Fruit fly (Drosophila melanogaster): ENCODE data around the gene CG6204.
A peak's percentile ranks its signal among the peaks of the same experiment; 100 is the strongest.

The CG6204 gene

dm6 chr3R:24162774-24163555 is 30.7 kb upstream of the CG6204 start, which contains the start of gene mRpS24 (continued):
- TF ChIP-seq fd64A (GFP tag; optimal IDR thresholded peaks at IDR 0.05): no peak
- no peak for TF ChIP-seq tll (GFP tag; optimal IDR thresholded peaks at IDR 0.05)
- no peak for TF ChIP-seq exex (tag; optimal IDR thresholded peaks at IDR 0.05)
- TF ChIP-seq bigmax (GFP tag; optimal IDR thresholded peaks at IDR 0.05): peak; percentile 60
- TF ChIP-seq BtbVII (GFP tag; optimal IDR thresholded peaks at IDR 0.05): no peak
- TF ChIP-seq Asciz (GFP tag; optimal IDR thresholded peaks at IDR 0.05): no peak
- no peak for TF ChIP-seq pum (GFP tag; optimal IDR thresholded peaks at IDR 0.05)
- TF ChIP-seq CG30431 (GFP tag; optimal IDR thresholded peaks at IDR 0.05): no peak
- TF ChIP-seq CG12942 (GFP tag; optimal IDR thresholded peaks at IDR 0.05): no peak
- TF ChIP-seq kay (GFP tag; optimal IDR thresholded peaks at IDR 0.05): no peak
- TF ChIP-seq twi (tag; optimal IDR thresholded peaks at IDR 0.05): no peak
- no peak for TF ChIP-seq unc-4 (GFP tag; IDR thresholded peaks at IDR 0.05; ENCODE audit: partially characterized antibody)
- TF ChIP-seq H2.0 (GFP tag; IDR thresholded peaks at IDR 0.05): no peak
- no peak for TF ChIP-seq CG5953 (GFP tag; IDR thresholded peaks at IDR 0.05)
- TF ChIP-seq CTCF (GFP tag; optimal IDR thresholded peaks at IDR 0.05): no peak
- TF ChIP-seq Hr39 (optimal IDR thresholded peaks at IDR 0.05): no peak
- no peak for TF ChIP-seq chn (GFP tag; optimal IDR thresholded peaks at IDR 0.05)
- TF ChIP-seq otp (GFP tag; IDR thresholded peaks at IDR 0.05): no peak
- TF ChIP-seq CG8478 (optimal IDR thresholded peaks at IDR 0.05): no peak
- no peak for TF ChIP-seq Scr (GFP tag; IDR thresholded peaks at IDR 0.05; ENCODE audit: partially characterized antibody)
- TF ChIP-seq eyg (GFP tag; optimal IDR thresholded peaks at IDR 0.05): no peak
- TF ChIP-seq CG34422 (GFP tag; IDR thresholded peaks at IDR 0.05): peak; percentile 51; the same call in 1 of the 3 replicates
- TF ChIP-seq CG7928 (GFP tag; optimal IDR thresholded peaks at IDR 0.05): no peak
- no peak for TF ChIP-seq Six4 (GFP tag; optimal IDR thresholded peaks at IDR 0.05)
- no peak for TF ChIP-seq Hmr (GFP tag; optimal IDR thresholded peaks at IDR 0.05)
- TF ChIP-seq psq (GFP tag; optimal IDR thresholded peaks at IDR 0.05): no peak
- TF ChIP-seq CG7839 (tag; optimal IDR thresholded peaks at IDR 0.05): no peak
- no peak for TF ChIP-seq CG32532 (GFP tag; IDR thresholded peaks at IDR 0.05)
- TF ChIP-seq fd3F (GFP tag; optimal IDR thresholded peaks at IDR 0.05): no peak
- TF ChIP-seq MESR4 (GFP tag; optimal IDR thresholded peaks at IDR 0.05): peak; percentile 52
- TF ChIP-seq en (GFP tag; optimal IDR thresholded peaks at IDR 0.05): no peak
- no peak for TF ChIP-seq CG6175 (GFP tag; IDR thresholded peaks at IDR 0.05)
- TF ChIP-seq Dad (GFP tag; optimal IDR thresholded peaks at IDR 0.05): no peak

dm6 chr3R:24163556-24164022 is 30.0 kb upstream of the CG6204 start, which contains the start of gene Apc2:
Gene Apc2, plus strand, starts transcription at chr3R:24163966.
- TF ChIP-seq sqz (GFP tag; optimal IDR thresholded peaks at IDR 0.05) (no peak), Dek (tag; optimal IDR thresholded peaks at IDR 0.05) (peak; percentile 31), sc (optimal IDR thresholded peaks at IDR 0.05) (no peak), sc (GFP tag; optimal IDR thresholded peaks at IDR 0.05) (peak; percentile 37), Hr3 (GFP tag; optimal IDR thresholded peaks at IDR 0.05) (peak; percentile 60), luna (GFP tag; optimal IDR thresholded peaks at IDR 0.05) (no peak), nmo (GFP tag; optimal IDR thresholded peaks at IDR 0.05) (peak; percentile 77), org-1 (GFP tag; optimal IDR thresholded peaks at IDR 0.05) (no peak), CG14050 (GFP tag; IDR thresholded peaks at IDR 0.05) (no peak), gsb (GFP tag; IDR thresholded peaks at IDR 0.05) (no peak), Oli (tag; optimal IDR thresholded peaks at IDR 0.05) (peak; percentile 57), cato (GFP tag; optimal IDR thresholded peaks at IDR 0.05; ENCODE audit: borderline replicate concordance) (peak; percentile 3), CG6813 (GFP tag; optimal IDR thresholded peaks at IDR 0.05) (no peak), tup (GFP tag; optimal IDR thresholded peaks at IDR 0.05) (peak; percentile 30), CG15073 (GFP tag; optimal IDR thresholded peaks at IDR 0.05) (no peak), pb (GFP tag; optimal IDR thresholded peaks at IDR 0.05) (no peak), CG7987 (GFP tag; optimal IDR thresholded peaks at IDR 0.05) (no peak), CG5245 (GFP tag; optimal IDR thresholded peaks at IDR 0.05) (peak; percentile 42), CG13424 (tag; optimal IDR thresholded peaks at IDR 0.05) (peak; percentile 67), CG33213 (GFP tag; optimal IDR thresholded peaks at IDR 0.05) (no peak)
